Fruit fly (Drosophila melanogaster) whole organism, embryonic: ENCODE measurements around the gene MTF-1.

Experiments
- Bgb ChIP-seq: fragments of 200-800 bp; sonication (Bioruptor generic); IDR thresholded peaks from 2 replicates; pipeline ENCODE4 v1.3.6; 2022; ENCODE audit warnings: missing biosample characterization, missing genetic modification characterization; ENCODE audit not compliant: partially characterized antibody
- CG11696 ChIP-seq: fragments of 200-800 bp; sonication (Bioruptor generic); IDR thresholded peaks from 2 replicates; pipeline ENCODE4 v1.3.6; 2022; ENCODE audit warnings: missing biosample characterization, missing genetic modification characterization
- CG11723 ChIP-seq: fragments of 200-800 bp; sonication (Bioruptor generic); optimal IDR thresholded peaks from 2 replicates; lab custom pipeline; 2017; ENCODE audit warnings: missing biosample characterization, mild to moderate bottlenecking, missing genetic modification characterization
- CG12104 ChIP-seq: fragments of 200-800 bp; sonication (Bioruptor generic); optimal IDR thresholded peaks from 3 replicates; lab custom pipeline; 2016; ENCODE audit warnings: missing biosample characterization, missing genetic modification characterization
- CG12769 ChIP-seq: fragments of 200-800 bp; sonication (Bioruptor generic); optimal IDR thresholded peaks from 2 replicates; lab custom pipeline; 2019; ENCODE audit warnings: missing biosample characterization, mild to moderate bottlenecking, missing genetic modification characterization, moderate library complexity
- CG14014 ChIP-seq: fragments of 200-800 bp; sonication (Bioruptor generic); IDR thresholded peaks from 2 replicates; pipeline ENCODE4 v1.3.6; 2022; ENCODE audit warnings: missing biosample characterization, missing genetic modification characterization
- CG14860 ChIP-seq: fragments of 200-800 bp; sonication (Bioruptor generic); IDR thresholded peaks from 3 replicates; pipeline ENCODE4 v1.3.6; 2022; ENCODE audit warnings: missing biosample characterization, missing genetic modification characterization; ENCODE audit not compliant: partially characterized antibody
- CG16779 ChIP-seq: fragments of 200-800 bp; sonication (Bioruptor generic); IDR thresholded peaks from 2 replicates; pipeline ENCODE4 v1.3.6; 2022; ENCODE audit warnings: missing biosample characterization, missing genetic modification characterization
- CG16863 ChIP-seq: fragments of 200-800 bp; sonication (Bioruptor generic); optimal IDR thresholded peaks from 3 replicates; lab custom pipeline; 2016; ENCODE audit warnings: missing biosample characterization, missing genetic modification characterization
- CG18262 ChIP-seq: fragments of 200-800 bp; optimal IDR thresholded peaks from 3 replicates; lab custom pipeline; 2019; ENCODE audit warnings: missing biosample characterization, mild to moderate bottlenecking, missing genetic modification characterization, moderate library complexity
- CG18476 ChIP-seq: fragments of 200-800 bp; sonication (Bioruptor generic); optimal IDR thresholded peaks from 2 replicates; lab custom pipeline; 2016; ENCODE audit warnings: missing biosample characterization, mild to moderate bottlenecking, missing genetic modification characterization
- CG18599 ChIP-seq: fragments of 200-800 bp; sonication (Bioruptor generic); optimal IDR thresholded peaks from 3 replicates; lab custom pipeline; 2017; ENCODE audit warnings: missing biosample characterization, missing genetic modification characterization, mild to moderate bottlenecking, moderate library complexity, missing genetic modification reagents
- CG18764 ChIP-seq: fragments of 200-800 bp; sonication (Bioruptor generic); optimal IDR thresholded peaks from 3 replicates; lab custom pipeline; 2016; ENCODE audit warnings: missing biosample characterization, missing genetic modification characterization
- CG2120 ChIP-seq: fragments of 200-800 bp; sonication (Bioruptor generic); optimal IDR thresholded peaks from 3 replicates; lab custom pipeline; 2016; ENCODE audit warnings: missing biosample characterization, missing genetic modification characterization
- CG2202 ChIP-seq: fragments of 200-800 bp; sonication (Bioruptor generic); optimal IDR thresholded peaks from 2 replicates; lab custom pipeline; 2018; ENCODE audit warnings: missing biosample characterization, mild to moderate bottlenecking, missing genetic modification characterization
- CG2712 ChIP-seq: fragments of 200-800 bp; optimal IDR thresholded peaks from 3 replicates; lab custom pipeline; 2019; ENCODE audit warnings: missing biosample characterization, mild to moderate bottlenecking, missing genetic modification characterization, moderate library complexity
- CG32772 ChIP-seq: fragments of 200-800 bp; sonication (Bioruptor generic); IDR thresholded peaks from 2 replicates; pipeline ENCODE4 v1.3.6; 2022; ENCODE audit warnings: missing biosample characterization, missing genetic modification characterization
- CG3281 ChIP-seq: fragments of 200-800 bp; sonication (Bioruptor generic); optimal IDR thresholded peaks from 3 replicates; lab custom pipeline; 2017; ENCODE audit warnings: missing biosample characterization, mild to moderate bottlenecking, missing genetic modification characterization
- CG33213 ChIP-seq: fragments of 200-800 bp; sonication (Bioruptor generic); optimal IDR thresholded peaks from 3 replicates; lab custom pipeline; 2016; ENCODE audit warnings: missing biosample characterization, missing genetic modification characterization
- CG7556 ChIP-seq: fragments of 200-800 bp; sonication (Bioruptor generic); optimal IDR thresholded peaks from 2 replicates; lab custom pipeline; 2017; ENCODE audit warnings: missing biosample characterization, mild to moderate bottlenecking, missing genetic modification characterization
- CG7839 ChIP-seq: fragments of 200-800 bp; sonication (Bioruptor generic); optimal IDR thresholded peaks from 3 replicates; lab custom pipeline; 2018; ENCODE audit warnings: missing biosample characterization, mild to moderate bottlenecking, missing genetic modification characterization, moderate library complexity
- CG9609 ChIP-seq: fragments of 200-800 bp; sonication (Bioruptor generic); optimal IDR thresholded peaks from 3 replicates; lab custom pipeline; 2016; ENCODE audit warnings: missing biosample characterization, missing genetic modification characterization
- CoRest ChIP-seq: fragments of 200-800 bp; sonication (Bioruptor generic); optimal IDR thresholded peaks from 3 replicates; lab custom pipeline; 2018; ENCODE audit warnings: missing biosample characterization, mild to moderate bottlenecking, missing genetic modification characterization, moderate library complexity
- Doc3 ChIP-seq: fragments of 200-800 bp; sonication (Bioruptor generic); IDR thresholded peaks from 3 replicates; pipeline ENCODE4 v1.3.6; 2022; ENCODE audit warnings: missing biosample characterization, missing genetic modification characterization; ENCODE audit not compliant: partially characterized antibody
- Eip74EF ChIP-seq, 2 experiments: fragments of 200-800 bp in 1 of 2; fragments of >200 bp in 1 of 2; sonication (Bioruptor generic) in 1 of 2; optimal IDR thresholded peaks; 2 replicates each; lab custom pipeline; 2017 to 2019; ENCODE audit warnings: missing biosample characterization in 2 of 2, missing genetic modification characterization in 2 of 2, mild to moderate bottlenecking in 1 of 2, moderate library complexity in 1 of 2
- Fer1 ChIP-seq: fragments of 200-800 bp; sonication (Bioruptor generic); optimal IDR thresholded peaks from 2 replicates; lab custom pipeline; 2017; ENCODE audit warnings: missing biosample characterization, mild to moderate bottlenecking, missing genetic modification characterization
- Hr3 ChIP-seq: fragments of 200-800 bp; sonication (Bioruptor generic); optimal IDR thresholded peaks from 3 replicates; lab custom pipeline; 2016; ENCODE audit warnings: missing biosample characterization, missing genetic modification characterization
- Hr51 ChIP-seq, 2 experiments: fragments of 200-800 bp; sonication (Bioruptor generic); optimal IDR thresholded peaks; 2 replicates in 1 of 2; 3 replicates in 1 of 2; lab custom pipeline; 2016 to 2018; ENCODE audit warnings: missing biosample characterization in 2 of 2, missing genetic modification characterization in 2 of 2, mild to moderate bottlenecking in 1 of 2, moderate library complexity in 1 of 2
- Jarid2 ChIP-seq: fragments of 200-800 bp; sonication (Bioruptor generic); optimal IDR thresholded peaks from 3 replicates; lab custom pipeline; 2017; ENCODE audit warnings: mild to moderate bottlenecking, missing biosample characterization, missing genetic modification reagents, missing genetic modification characterization
- Max ChIP-seq: fragments of 200-800 bp; sonication (Bioruptor generic); optimal IDR thresholded peaks from 2 replicates; lab custom pipeline; 2016; ENCODE audit warnings: missing biosample characterization, mild to moderate bottlenecking, missing genetic modification characterization
- Med ChIP-seq: fragments of 200-800 bp; sonication (Bioruptor generic); peaks from one replicate; lab custom pipeline; 2016; ENCODE audit warnings: missing biosample characterization, missing genetic modification characterization, mild to moderate bottlenecking, inconsistent platforms, moderate library complexity
- NfI ChIP-seq: fragments of 200-800 bp; sonication (Bioruptor generic); optimal IDR thresholded peaks from 3 replicates; lab custom pipeline; 2018; ENCODE audit warnings: missing biosample characterization, mild to moderate bottlenecking, missing genetic modification characterization, moderate library complexity
- PHDP ChIP-seq: fragments of 200-800 bp; sonication (Bioruptor generic); optimal IDR thresholded peaks from 3 replicates; lab custom pipeline; 2018; ENCODE audit warnings: missing biosample characterization, mild to moderate bottlenecking, missing genetic modification characterization, moderate library complexity
- Ptx1 ChIP-seq: fragments of 200-800 bp; sonication (Bioruptor generic); IDR thresholded peaks from 2 replicates; pipeline ENCODE4 v1.3.6; 2022; ENCODE audit warnings: missing biosample characterization, missing genetic modification characterization
- Vsx1 ChIP-seq: fragments of 200-800 bp; sonication (Bioruptor generic); optimal IDR thresholded peaks from 2 replicates; lab custom pipeline; 2017; ENCODE audit warnings: missing biosample characterization, mild to moderate bottlenecking, missing genetic modification characterization, missing genetic modification reagents
- Xbp1 ChIP-seq: fragments of 200-800 bp; sonication (Bioruptor generic); optimal IDR thresholded peaks from 3 replicates; lab custom pipeline; 2016; ENCODE audit warnings: missing biosample characterization, mild to moderate bottlenecking, missing genetic modification characterization
- caup ChIP-seq: fragments of 200-800 bp; sonication (Bioruptor generic); optimal IDR thresholded peaks from 3 replicates; lab custom pipeline; 2017; ENCODE audit warnings: missing biosample characterization, mild to moderate bottlenecking, missing genetic modification characterization, moderate library complexity; ENCODE audit not compliant: severe bottlenecking
- corto ChIP-seq: fragments of 200-800 bp; sonication (Bioruptor generic); optimal IDR thresholded peaks from 2 replicates; lab custom pipeline; 2016; ENCODE audit warnings: missing biosample characterization, mild to moderate bottlenecking, missing genetic modification characterization, moderate library complexity
- cwo ChIP-seq: fragments of 200-800 bp; sonication (Bioruptor generic); optimal IDR thresholded peaks from 3 replicates; lab custom pipeline; 2017; ENCODE audit warnings: missing biosample characterization, missing genetic modification characterization, mild to moderate bottlenecking, moderate library complexity, missing genetic modification reagents
- dysf ChIP-seq: fragments of 200-800 bp; sonication (Bioruptor generic); IDR thresholded peaks from 3 replicates; pipeline ENCODE4 v1.3.6; 2022; ENCODE audit warnings: missing biosample characterization, missing genetic modification characterization
- grau ChIP-seq: fragments of 200-800 bp; optimal IDR thresholded peaks from 3 replicates; lab custom pipeline; 2019; ENCODE audit warnings: missing biosample characterization, mild to moderate bottlenecking, missing genetic modification characterization, moderate library complexity
- pb ChIP-seq: fragments of 200-800 bp; sonication (Bioruptor generic); optimal IDR thresholded peaks from 3 replicates; lab custom pipeline; 2016; ENCODE audit warnings: missing biosample characterization, missing genetic modification characterization
- prd ChIP-seq, 3 experiments: fragments of >200 bp in 2 of 3; fragments of 200-800 bp in 1 of 3; sonication (Bioruptor generic) in 1 of 3; optimal IDR thresholded peaks in 2 of 3; IDR thresholded peaks in 1 of 3; 2 replicates in 2 of 3; 3 replicates in 1 of 3; pipeline versions ENCODE4 v1.3.6 to Lab custom; 2017 to 2022; ENCODE audit warnings: missing biosample characterization in 1 of 3, missing genetic modification characterization in 1 of 3
- scrt ChIP-seq: fragments of 200-800 bp; sonication (Bioruptor generic); optimal IDR thresholded peaks from 2 replicates; lab custom pipeline; 2018; ENCODE audit warnings: missing biosample characterization, mild to moderate bottlenecking, missing genetic modification characterization, moderate library complexity
- sens ChIP-seq: fragments of 200-800 bp; sonication (Bioruptor generic); peaks from one replicate; lab custom pipeline; 2016; ENCODE audit warnings: missing biosample characterization, missing genetic modification characterization
- seq ChIP-seq: fragments of 200-800 bp; sonication (Bioruptor generic); IDR thresholded peaks from 2 replicates; pipeline ENCODE4 v1.3.6; 2022; ENCODE audit warnings: missing biosample characterization, missing genetic modification characterization
- tap ChIP-seq: fragments of 200-800 bp; optimal IDR thresholded peaks from 3 replicates; lab custom pipeline; 2019; ENCODE audit warnings: missing biosample characterization, mild to moderate bottlenecking, missing genetic modification characterization, moderate library complexity
- tio ChIP-seq: fragments of 200-800 bp; sonication (Bioruptor generic); optimal IDR thresholded peaks from 2 replicates; lab custom pipeline; 2017; ENCODE audit warnings: missing biosample characterization, missing genetic modification characterization, inconsistent platforms

MTF-1 gene

dm6 chr3L:9468261-9468890, 38.3 kb downstream of the MTF-1 start (continued):
- TF ChIP-seq Jarid2 (GFP tag; lab: Kevin White, UChicago) (peak; percentile 11), corto (GFP tag; lab: Kevin White, UChicago) (no peak), Xbp1 (peak; percentile 26), scrt (GFP tag; lab: Kevin White, UChicago) (peak; percentile 11), Max (peak; percentile 14), Vsx1 (peak; percentile 14), seq (GFP tag; lab: Robert Waterston, UW) (no peak), CG33213 (GFP tag; lab: Kevin White, UChicago) (no peak), tap (tag; lab: Kevin White, UChicago) (no peak), CG2202 (tag; lab: Kevin White, UChicago) (no peak), CG2120 (GFP tag; lab: Kevin White, UChicago) (peak; percentile 66), CG12769 (peak; percentile 27), CG11723 (GFP tag; lab: Kevin White, UChicago) (peak; percentile 31), sens (GFP tag; lab: Kevin White, UChicago) (peak; percentile 82), CG11696 (GFP tag; lab: Robert Waterston, UW) (no peak), CG2712 (tag; lab: Kevin White, UChicago) (peak; percentile 34), PHDP (tag; lab: Kevin White, UChicago) (peak; percentile 30), CG14860 (GFP tag; lab: Robert Waterston, UW) (no peak), CoRest (tag; lab: Kevin White, UChicago) (peak; percentile 61), Ptx1 (GFP tag; lab: Robert Waterston, UW) (no peak; the same call in 1 of the 2 replicates), CG7556 (GFP tag; lab: Kevin White, UChicago) (peak; percentile 56), CG14014 (GFP tag; lab: Robert Waterston, UW) (no peak), pb (GFP tag; lab: Kevin White, UChicago) (no peak), CG16779 (GFP tag; lab: Robert Waterston, UW) (0 out of 2 replicates have a peak, but pooled peaks have one; percentile 31), Eip74EF (GFP tag; optimal IDR thresholded peaks at IDR 0.05; lab: Kevin White, UChicago) (peak in 1 of 2 experiments; percentile 17), CG7839 (tag; lab: Kevin White, UChicago) (peak; percentile 62), grau (peak; percentile 34), Doc3 (GFP tag; lab: Robert Waterston, UW) (no peak), dysf (GFP tag; lab: Robert Waterston, UW) (peak; percentile 36; the same call in 1 of the 3 replicates), CG18262 (tag; lab: Kevin White, UChicago) (peak; percentile 60), CG3281 (GFP tag; lab: Kevin White, UChicago) (peak; percentile 51), CG18476 (no peak), tio (GFP tag; lab: Kevin White, UChicago) (peak; percentile 40), CG32772 (GFP tag; lab: Robert Waterston, UW) (no peak), CG9609 (GFP tag; lab: Kevin White, UChicago) (peak; percentile 11), cwo (GFP tag; lab: Kevin White, UChicago) (peak; percentile 47), prd (optimal IDR thresholded peaks at IDR 0.05; lab: Kevin White, UChicago) (no peak), prd (GFP tag; IDR thresholded peaks at IDR 0.05; lab: Robert Waterston, UW) (no peak), Fer1 (GFP tag; lab: Kevin White, UChicago) (peak; percentile 44), Hr51 (GFP tag; optimal IDR thresholded peaks at IDR 0.05; lab: Kevin White, UChicago) (peak in 1 of 2 experiments; percentile 24), Bgb (no peak), NfI (GFP tag; lab: Kevin White, UChicago) (peak; percentile 7), CG18599 (GFP tag; lab: Kevin White, UChicago) (peak; percentile 43), CG16863 (GFP tag; lab: Kevin White, UChicago) (no peak), caup (peak; percentile 30), Med (GFP tag; lab: Kevin White, UChicago) (peak; percentile 76), CG18764 (GFP tag; lab: Kevin White, UChicago) (no peak), Hr3 (GFP tag; lab: Kevin White, UChicago) (peak; percentile 1), CG12104 (GFP tag; lab: Kevin White, UChicago) (peak; percentile 41)
